Fruit fly (Drosophila melanogaster) whole organism: ENCODE results near the gene CG12219.

ENCODE experiments used
- CG8478 ChIP-seq: fragments of >200 bp; optimal IDR thresholded peaks from 2 replicates; lab custom pipeline; 2018; ENCODE audit warnings: inconsistent platforms
- Dll ChIP-seq: fragments of >200 bp; optimal IDR thresholded peaks from 2 replicates; lab custom pipeline; 2017
- EcR ChIP-seq, 2 experiments: fragments of >200 bp; optimal IDR thresholded peaks; 2 replicates each; lab custom pipeline; 2017; ENCODE audit warnings: missing biosample characterization in 2 of 2, missing genetic modification characterization in 2 of 2, missing genetic modification reagents in 2 of 2
- pan ChIP-seq: fragments of >200 bp; optimal IDR thresholded peaks from 2 replicates; lab custom pipeline; 2017
- psq ChIP-seq: fragments of >200 bp; optimal IDR thresholded peaks from 2 replicates; lab custom pipeline; 2017
- usp ChIP-seq: fragments of >200 bp; optimal IDR thresholded peaks from 2 replicates; lab custom pipeline; 2017; ENCODE audit warnings: missing biosample characterization, missing genetic modification characterization, mixed read lengths

CG12219 gene

dm6 chrX:6303675-6304074, 2.6 kb upstream of the CG12219 start, which contains the start of gene CG3823:
Gene CG3823 (plus strand): TSS chrX:6303975.
- no peak for TF ChIP-seq CG8478 (lab: Kevin White, UChicago)
- TF ChIP-seq Dll = no peak
- TF ChIP-seq usp (GFP tag; lab: Kevin White, UChicago) = no peak

DNA sequence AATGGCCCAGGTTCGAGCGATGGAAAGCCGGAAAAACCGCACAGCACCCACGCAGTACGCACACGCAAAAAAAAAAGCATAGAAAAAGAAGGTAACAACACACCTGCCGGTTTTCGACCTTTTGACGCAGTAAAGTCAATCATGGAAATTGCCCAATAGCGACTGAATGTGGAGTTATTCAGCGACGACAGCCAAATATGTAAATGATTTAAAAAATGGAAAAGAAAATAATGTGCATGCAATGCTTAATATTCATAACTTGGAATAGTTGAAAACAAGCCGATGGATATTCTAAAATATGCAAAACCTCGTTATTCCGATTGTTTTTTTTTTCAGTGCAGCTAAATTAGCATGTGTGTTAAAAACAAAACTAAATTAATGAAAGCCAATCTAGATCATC, 2.1 kb upstream of the CG12219 start:
- TF ChIP-seq CG8478 (lab: Kevin White, UChicago) (no peak), EcR (GFP tag; optimal IDR thresholded peaks at IDR 0.05; lab: Kevin White, UChicago) (no peak), Dll (no peak), psq (no peak), pan (lab: Kevin White, UChicago) (no peak), usp (GFP tag; lab: Kevin White, UChicago) (no peak)

DNA sequence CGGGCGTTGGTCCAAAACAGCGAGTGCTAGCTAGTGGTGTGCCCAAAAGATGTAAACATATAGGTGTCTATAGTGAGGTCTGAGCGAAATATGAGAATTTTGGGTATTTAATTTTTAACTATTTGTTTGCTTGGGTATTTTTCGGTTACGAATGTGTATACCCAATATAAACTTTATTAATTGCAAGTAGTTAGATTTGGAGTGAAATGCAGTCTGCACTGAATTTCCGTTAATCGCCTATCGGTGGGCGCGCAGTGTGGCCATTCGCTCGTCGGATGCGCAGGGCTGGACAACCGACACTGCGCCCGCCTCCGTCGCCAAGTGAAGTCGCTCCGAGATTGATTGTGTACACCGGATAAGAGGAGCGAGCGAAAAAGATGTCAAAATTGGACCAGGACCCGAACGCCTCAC, 6.0 kb downstream of the CG12219 start, which contains the start of the genes CG15891 and CG3815:
CG15891 (minus strand) TSS at position 217 of the 411 bp plus-strand sequence.
CG3815 (plus strand) TSS at position 261 of the 411 bp plus-strand sequence.
- no peak for TF ChIP-seq usp (GFP tag; lab: Kevin White, UChicago)
- no peak for TF ChIP-seq psq
- no peak for TF ChIP-seq pan (lab: Kevin White, UChicago)
- TF ChIP-seq EcR (GFP tag; optimal IDR thresholded peaks at IDR 0.05; lab: Kevin White, UChicago) = no peak
- TF ChIP-seq Dll = no peak
- TF ChIP-seq CG8478 (lab: Kevin White, UChicago) = no peak

DNA sequence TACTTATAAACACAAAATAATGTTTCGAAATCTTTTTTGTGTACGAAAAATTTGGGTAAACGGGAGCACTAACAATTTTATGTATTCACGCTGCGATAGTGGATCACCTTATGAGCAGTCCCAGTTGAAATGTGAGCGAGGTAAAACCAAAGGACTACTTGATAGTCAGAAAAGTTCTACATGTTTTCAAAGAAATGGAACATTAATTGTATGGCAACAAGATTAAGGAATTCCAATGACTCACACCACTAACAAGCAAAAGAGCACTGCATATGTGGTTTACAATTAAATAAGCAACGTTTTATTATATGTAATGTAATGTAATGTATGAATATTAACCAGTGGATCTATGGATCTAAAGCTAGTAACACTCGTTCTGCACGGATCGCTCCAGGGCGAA, 6.8 kb downstream of the CG12219 start, which contains the start of gene CG15892:
CG15892 (minus strand) TSS at position 101 of the 400 bp plus-strand sequence.
- no peak for TF ChIP-seq usp (GFP tag; lab: Kevin White, UChicago)
- no peak for TF ChIP-seq pan (lab: Kevin White, UChicago)
- no peak for TF ChIP-seq psq
- TF ChIP-seq EcR (GFP tag; optimal IDR thresholded peaks at IDR 0.05; lab: Kevin White, UChicago) = no peak
- no peak for TF ChIP-seq CG8478 (lab: Kevin White, UChicago)
- no peak for TF ChIP-seq Dll

- TF ChIP-seq pan (lab: Kevin White, UChicago) = no peak
- no peak for TF ChIP-seq CG8478 (lab: Kevin White, UChicago)
- no peak for TF ChIP-seq EcR (GFP tag; optimal IDR thresholded peaks at IDR 0.05; lab: Kevin White, UChicago)
- no peak for TF ChIP-seq Dll
- TF ChIP-seq usp (GFP tag; lab: Kevin White, UChicago) = no peak
- TF ChIP-seq psq = no peak
Measured at dm6 chrX:6291083-6291699, 9.9 kb downstream of the CG12219 start, which contains the start of the genes Rpt4 and mldr. Gene Rpt4 (minus strand): TSS chrX:6291245. Gene mldr (plus strand): TSS chrX:6291303.

dm6 chrX:6287842-6288241, 13.2 kb downstream of the CG12219 start, which contains the start of the genes Top3beta and wuho:
Gene Top3beta (minus strand): TSS chrX:6287990.
Gene wuho (plus strand): TSS chrX:6288100.
- TF ChIP-seq EcR (GFP tag; optimal IDR thresholded peaks at IDR 0.05; lab: Kevin White, UChicago) (no peak), CG8478 (lab: Kevin White, UChicago) (no peak), psq (no peak), pan (lab: Kevin White, UChicago) (no peak), usp (GFP tag; lab: Kevin White, UChicago) (no peak), Dll (no peak)

dm6 chrX:6283470-6283869, 17.6 kb downstream of the CG12219 start, which contains the start of gene CG11700:
Gene CG11700 (minus strand): TSS chrX:6283575.
- TF ChIP-seq EcR (GFP tag; optimal IDR thresholded peaks at IDR 0.05; lab: Kevin White, UChicago) (no peak), psq (no peak), CG8478 (lab: Kevin White, UChicago) (no peak), pan (lab: Kevin White, UChicago) (no peak), usp (GFP tag; lab: Kevin White, UChicago) (no peak)

DNA sequence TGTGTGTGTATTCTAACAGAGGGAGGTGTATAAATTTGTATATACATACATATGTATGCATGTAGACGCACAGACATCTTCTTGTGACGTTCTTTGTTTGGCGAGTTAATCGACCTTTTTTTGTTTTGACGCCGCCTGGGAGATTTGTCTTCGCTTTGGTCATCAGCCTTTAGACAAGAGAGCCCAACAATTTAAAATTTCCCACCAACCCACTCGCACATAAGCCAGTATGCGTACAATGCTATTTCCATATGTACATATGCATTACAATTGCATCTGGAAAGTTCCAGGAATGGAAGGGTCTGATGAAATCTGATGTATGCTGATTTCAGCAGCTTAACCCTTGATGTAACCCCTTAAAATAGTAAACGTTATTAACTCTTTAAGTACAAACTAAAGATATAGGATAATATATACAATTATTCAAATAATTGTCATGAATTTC, 21.4 kb downstream of the CG12219 start, which contains the start of gene Ubi-p5E:
Ubi-p5E (minus strand) TSS at position 19 of the 445 bp plus-strand sequence.
- TF ChIP-seq pan (lab: Kevin White, UChicago) (no peak), usp (GFP tag; lab: Kevin White, UChicago) (no peak), EcR (GFP tag; optimal IDR thresholded peaks at IDR 0.05; lab: Kevin White, UChicago) (no peak), CG8478 (lab: Kevin White, UChicago) (no peak), psq (no peak), Dll (no peak)

- TF ChIP-seq CG8478 (lab: Kevin White, UChicago) (peak; percentile 69), usp (GFP tag; lab: Kevin White, UChicago) (no peak)
Measured at dm6 chrX:6278879-6279628, 22.0 kb downstream of the CG12219 start.

DNA sequence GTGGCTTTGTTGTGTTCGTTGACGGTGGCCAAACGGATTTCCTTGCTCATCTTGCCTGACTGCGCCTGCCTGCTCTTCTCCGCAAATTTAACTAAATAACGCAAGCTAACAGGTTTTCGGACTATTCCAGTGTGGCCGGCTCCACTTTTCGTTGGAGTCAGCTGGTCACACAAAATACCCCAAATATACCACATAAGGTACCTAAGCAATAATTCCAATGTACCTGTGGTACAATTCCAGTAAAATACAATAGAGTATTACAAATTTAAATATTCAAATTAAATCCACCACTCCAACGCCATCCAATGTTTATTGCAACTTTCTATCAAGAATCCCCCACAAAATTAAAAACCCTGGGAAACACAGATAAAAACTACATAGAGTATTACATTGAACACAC, 24.5 kb downstream of the CG12219 start, which contains the start of gene CG3566:
CG3566 (minus strand) TSS at position 135 of the 400 bp plus-strand sequence.
- no peak for TF ChIP-seq CG8478 (lab: Kevin White, UChicago)
- TF ChIP-seq psq = no peak
- TF ChIP-seq EcR (GFP tag; optimal IDR thresholded peaks at IDR 0.05; lab: Kevin White, UChicago) = no peak
- TF ChIP-seq usp (GFP tag; lab: Kevin White, UChicago) = no peak
- TF ChIP-seq Dll = no peak
- TF ChIP-seq pan (lab: Kevin White, UChicago) = no peak

DNA sequence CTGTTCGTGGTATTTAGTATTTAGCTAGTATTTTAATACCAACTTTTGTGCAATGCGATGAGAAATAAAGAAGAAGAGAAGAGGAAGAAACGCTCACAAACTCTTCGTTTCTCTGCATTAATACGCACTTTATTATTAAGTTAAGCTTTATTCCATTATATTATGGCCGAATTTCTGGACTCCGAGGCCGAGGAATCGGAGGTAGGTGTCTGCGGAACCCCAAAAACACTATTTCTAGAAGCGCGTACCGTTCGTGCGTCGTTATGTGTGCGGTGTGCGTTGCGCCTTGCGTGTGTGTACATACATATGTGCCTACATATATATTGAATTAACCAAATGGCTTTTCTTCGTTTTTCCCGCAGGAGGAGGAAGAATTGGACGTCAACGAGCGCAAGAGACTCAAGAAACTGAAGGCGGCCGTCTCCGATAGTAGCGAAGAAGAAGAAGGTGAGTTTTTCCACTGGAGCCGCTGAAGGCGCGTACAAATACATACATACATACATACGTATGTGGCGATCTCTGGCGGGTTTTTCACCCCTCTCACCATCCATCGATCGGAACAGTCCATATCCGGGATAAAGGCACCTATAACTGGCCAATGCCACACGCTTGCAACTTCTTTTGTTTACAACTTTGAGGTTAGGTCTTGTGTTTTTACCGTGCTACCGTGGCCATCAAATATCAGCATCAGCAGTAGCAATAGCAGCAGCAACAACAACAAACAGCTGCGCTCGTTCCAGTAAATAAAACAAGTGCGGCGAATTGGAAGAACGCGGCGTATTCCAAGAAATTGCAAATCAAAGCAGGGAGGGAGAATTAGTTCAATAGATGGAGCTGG, 33.1 kb downstream of the CG12219 start, which contains the start of gene Spt6:
Spt6 (plus strand) TSS at position 53 of the 838 bp plus-strand sequence.
- TF ChIP-seq Dll (no peak), usp (GFP tag; lab: Kevin White, UChicago) (no peak), CG8478 (lab: Kevin White, UChicago) (no peak), EcR (GFP tag; optimal IDR thresholded peaks at IDR 0.05; lab: Kevin White, UChicago) (no peak), pan (lab: Kevin White, UChicago) (no peak), psq (no peak)
